Fruit fly (Drosophila melanogaster): Measurements from ENCODE around the gene CG14556.

dm6 chr3R:26105407-26105806 is 21.1 kb upstream of the CG14556 start:
- no peak for TF ChIP-seq CTCF (optimal IDR thresholded peaks at IDR 0.05)
- TF ChIP-seq CG8478 (optimal IDR thresholded peaks at IDR 0.05) = no peak

Measured in S2 (cell line).